Fruit fly (Drosophila melanogaster): ENCODE results near the gene ed.

ed gene

dm6 chr2L:4146317-4146716 lies 115.1 kb downstream of the ed start (continued):
- TF ChIP-seq H15 (GFP tag; IDR thresholded peaks at IDR 0.05) (no peak), CG16813 (GFP tag; IDR thresholded peaks at IDR 0.05; ENCODE audit: partially characterized antibody) (no peak), cg (GFP tag; optimal IDR thresholded peaks at IDR 0.05) (no peak), cad (GFP tag; optimal IDR thresholded peaks at IDR 0.05) (no peak), hkb (optimal IDR thresholded peaks at IDR 0.05) (no peak), hkb (GFP tag; IDR thresholded peaks at IDR 0.05) (no peak), Atf3 (GFP tag; optimal IDR thresholded peaks at IDR 0.05) (no peak), wek (GFP tag; optimal IDR thresholded peaks at IDR 0.05) (no peak), stwl (tag; optimal IDR thresholded peaks at IDR 0.05) (no peak), Deaf1 (tag; optimal IDR thresholded peaks at IDR 0.05) (no peak), CG31441 (GFP tag; IDR thresholded peaks at IDR 0.05) (0 out of 2 replicates have a peak, but pooled peaks have one; percentile 31), CG11504 (tag; optimal IDR thresholded peaks at IDR 0.05) (peak; percentile 44), CG3281 (GFP tag; optimal IDR thresholded peaks at IDR 0.05) (peak; percentile 32), ara (GFP tag; IDR thresholded peaks at IDR 0.05) (no peak), Dbx (GFP tag; IDR thresholded peaks at IDR 0.05) (0 out of 3 replicates have a peak, but pooled peaks have one; percentile 15), z (GFP tag; IDR thresholded peaks at IDR 0.05) (no peak), bbx (GFP tag; IDR thresholded peaks at IDR 0.05; ENCODE audit: partially characterized antibody) (no peak), vfl (GFP tag; optimal IDR thresholded peaks at IDR 0.05) (no peak), CG4730 (GFP tag; IDR thresholded peaks at IDR 0.05) (no peak), CG10543 (GFP tag; optimal IDR thresholded peaks at IDR 0.05) (no peak), lola (GFP tag; optimal IDR thresholded peaks at IDR 0.05) (no peak), CG4820 (GFP tag; optimal IDR thresholded peaks at IDR 0.05) (no peak), CG10431 (GFP tag; optimal IDR thresholded peaks at IDR 0.05) (no peak), CG12659 (GFP tag; optimal IDR thresholded peaks at IDR 0.05) (peak; percentile 1), CG8089 (GFP tag; optimal IDR thresholded peaks at IDR 0.05) (no peak), HLH54F (GFP tag; optimal IDR thresholded peaks at IDR 0.05) (no peak), CG14667 (GFP tag; IDR thresholded peaks at IDR 0.05) (no peak), Sry-β (GFP tag; optimal IDR thresholded peaks at IDR 0.05) (no peak), Six4 (GFP tag; optimal IDR thresholded peaks at IDR 0.05) (no peak), lmd (GFP tag; IDR thresholded peaks at IDR 0.05) (no peak), dmrt99B (tag; optimal IDR thresholded peaks at IDR 0.05) (peak; percentile 53), CG17186 (GFP tag; optimal IDR thresholded peaks at IDR 0.05) (no peak), hbn (GFP tag; IDR thresholded peaks at IDR 0.05; ENCODE audit: partially characterized antibody) (no peak), CG9437 (GFP tag; optimal IDR thresholded peaks at IDR 0.05) (no peak), NfI (GFP tag; optimal IDR thresholded peaks at IDR 0.05) (peak; percentile 14), psq (GFP tag; optimal IDR thresholded peaks at IDR 0.05) (no peak), dan (GFP tag; IDR thresholded peaks at IDR 0.05) (no peak), sim (GFP tag; IDR thresholded peaks at IDR 0.05) (no peak), GATAe (GFP tag; conservative IDR thresholded peaks at IDR 0.05) (no peak), gce (GFP tag; IDR thresholded peaks at IDR 0.05) (no peak), CG2889 (GFP tag; IDR thresholded peaks at IDR 0.05) (no peak), CG6683 (GFP tag; optimal IDR thresholded peaks at IDR 0.05) (no peak), CG17359 (tag; optimal IDR thresholded peaks at IDR 0.05) (peak; percentile 11), ind (GFP tag; optimal IDR thresholded peaks at IDR 0.05) (peak; percentile 2), CG3065 (GFP tag; optimal IDR thresholded peaks at IDR 0.05) (no peak), Stat92E (GFP tag; optimal IDR thresholded peaks at IDR 0.05) (no peak), CG16863 (GFP tag; optimal IDR thresholded peaks at IDR 0.05) (no peak), CG43689 (GFP tag; IDR thresholded peaks at IDR 0.05) (no peak), CG1233 (GFP tag; optimal IDR thresholded peaks at IDR 0.05) (no peak), Asciz (GFP tag; optimal IDR thresholded peaks at IDR 0.05) (no peak), slou (GFP tag; optimal IDR thresholded peaks at IDR 0.05) (no peak), PHDP (tag; optimal IDR thresholded peaks at IDR 0.05) (peak; percentile 14)
